Worm (Caenorhabditis elegans): ENCODE results near the gene dpl-1.

ce11 chrII:9197212-9197611 is 27.5 kb downstream of the dpl-1 start, which contains the start of gene let-23:
- TF ChIP-seq nhr-237 (tag; optimal IDR thresholded peaks at IDR 0.05) (no peak), ama-1 (optimal IDR thresholded peaks at IDR 0.05) (no peak), unc-30 (tag; optimal IDR thresholded peaks at IDR 0.05) (no peak), unc-62 (GFP tag; optimal IDR thresholded peaks at IDR 0.05) (no peak), C04F5.9 (tag; optimal IDR thresholded peaks at IDR 0.05) (no peak), ets-5 (GFP tag; IDR thresholded peaks at IDR 0.05) (no peak), nhr-12 (tag; optimal IDR thresholded peaks at IDR 0.05) (no peak)
